Worm (Caenorhabditis elegans): ENCODE measurements around the gene C30B5.2.

- TF ChIP-seq mab-5 (tag; optimal IDR thresholded peaks at IDR 0.05) = no peak
- TF ChIP-seq snpc-4 (tag; optimal IDR thresholded peaks at IDR 0.05) = no peak
- no peak for TF ChIP-seq zip-8 (tag; optimal IDR thresholded peaks at IDR 0.05)
- no peak for TF ChIP-seq drap-1 (GFP tag; optimal IDR thresholded peaks at IDR 0.05)
- TF ChIP-seq unc-39 (tag; optimal IDR thresholded peaks at IDR 0.05) = no peak
- TF ChIP-seq ces-1 (GFP tag; optimal IDR thresholded peaks at IDR 0.05) = no peak
- TF ChIP-seq blmp-1 (tag; optimal IDR thresholded peaks at IDR 0.05) = no peak
- TF ChIP-seq nhr-28 (tag; optimal IDR thresholded peaks at IDR 0.05) = no peak
- TF ChIP-seq ham-2 (GFP tag; optimal IDR thresholded peaks at IDR 0.05) = no peak
- TF ChIP-seq unc-62 (GFP tag; optimal IDR thresholded peaks at IDR 0.05) = peak; percentile 92
- no peak for TF ChIP-seq lsy-2 (tag; optimal IDR thresholded peaks at IDR 0.05)
These were observed 26.7 kb upstream of the C30B5.2 start for ce11 chrII:6170236-6170635.

Measured in whole organism, mixed stage, embryonic.